Fruit fly (Drosophila melanogaster) whole organism, prepupa: ENCODE data around the gene bark.
A peak's percentile ranks its signal among the peaks of the same experiment; 100 is the strongest.

Experiments
- Blimp-1 ChIP-seq: fragments of 200-800 bp; sonication (Bioruptor generic); optimal IDR thresholded peaks from 3 replicates; lab custom pipeline; 2017; ENCODE audit warnings: missing biosample characterization, missing genetic modification characterization, mild to moderate bottlenecking, moderate library complexity, missing genetic modification reagents
- CG11762 ChIP-seq: fragments of 200-800 bp; sonication (Bioruptor generic); optimal IDR thresholded peaks from 3 replicates; lab custom pipeline; 2016; ENCODE audit warnings: missing biosample characterization, missing genetic modification characterization; ENCODE audit not compliant: insufficient read depth
- CG15336 ChIP-seq: fragments of 200-800 bp; sonication (Bioruptor generic); IDR thresholded peaks from 2 replicates; pipeline ENCODE4 v1.3.6; 2022; ENCODE audit warnings: missing biosample characterization, missing genetic modification characterization
- CG1621 ChIP-seq: fragments of 200-800 bp; sonication (Bioruptor generic); optimal IDR thresholded peaks from 3 replicates; lab custom pipeline; 2018; ENCODE audit warnings: missing biosample characterization, mild to moderate bottlenecking, missing genetic modification characterization
- CG16779 ChIP-seq: fragments of 200-800 bp; sonication (Bioruptor generic); optimal IDR thresholded peaks from 3 replicates; lab custom pipeline; 2017; ENCODE audit warnings: missing biosample characterization, mild to moderate bottlenecking, missing genetic modification characterization
- CG32006 ChIP-seq: fragments of 200-800 bp; sonication (Bioruptor generic); optimal IDR thresholded peaks from 3 replicates; lab custom pipeline; 2017; ENCODE audit warnings: missing biosample characterization, mild to moderate bottlenecking, missing genetic modification characterization
- CG34406 ChIP-seq: fragments of 200-800 bp; sonication (Bioruptor generic); optimal IDR thresholded peaks from 3 replicates; lab custom pipeline; 2016; ENCODE audit warnings: missing biosample characterization, missing genetic modification characterization
- CG4318 ChIP-seq: fragments of 200-800 bp; sonication (Bioruptor generic); optimal IDR thresholded peaks from 3 replicates; lab custom pipeline; 2017; ENCODE audit warnings: missing biosample characterization, mild to moderate bottlenecking, missing genetic modification characterization
- CG6163 ChIP-seq: fragments of 200-800 bp; sonication (Bioruptor generic); IDR thresholded peaks from 3 replicates; pipeline ENCODE4 v1.3.6; 2022; ENCODE audit warnings: missing biosample characterization, missing genetic modification characterization
- CG6276 ChIP-seq: fragments of 200-800 bp; sonication (Bioruptor generic); optimal IDR thresholded peaks from 2 replicates; lab custom pipeline; 2017; ENCODE audit warnings: missing biosample characterization, mild to moderate bottlenecking, missing genetic modification characterization
- CG6808 ChIP-seq: fragments of 200-800 bp; sonication (Bioruptor generic); optimal IDR thresholded peaks from 3 replicates; lab custom pipeline; 2017; ENCODE audit warnings: missing biosample characterization, missing genetic modification characterization, mild to moderate bottlenecking, moderate library complexity, missing genetic modification reagents
- CG8119 ChIP-seq: fragments of 200-800 bp; sonication (Bioruptor generic); IDR thresholded peaks from 3 replicates; pipeline ENCODE4 v1.3.6; 2022; ENCODE audit warnings: missing biosample characterization, missing genetic modification characterization
- CG9139 ChIP-seq: fragments of 200-800 bp; sonication (Bioruptor generic); optimal IDR thresholded peaks from 3 replicates; lab custom pipeline; 2017; ENCODE audit warnings: missing biosample characterization, mild to moderate bottlenecking, missing genetic modification characterization
- Eip75B ChIP-seq: fragments of 200-800 bp; sonication (Bioruptor generic); optimal IDR thresholded peaks from 3 replicates; lab custom pipeline; 2016; ENCODE audit warnings: missing biosample characterization, missing genetic modification characterization
- Eip78C ChIP-seq: fragments of 200-800 bp; sonication (Bioruptor generic); peaks from one replicate; lab custom pipeline; 2016; ENCODE audit warnings: missing biosample characterization, missing genetic modification characterization
- Eip93F ChIP-seq: fragments of 200-800 bp; sonication (Bioruptor generic); optimal IDR thresholded peaks from 2 replicates; lab custom pipeline; 2016; ENCODE audit warnings: missing biosample characterization, mild to moderate bottlenecking, missing genetic modification characterization
- Ets21C ChIP-seq: fragments of 200-800 bp; sonication (Bioruptor generic); optimal IDR thresholded peaks from 3 replicates; lab custom pipeline; 2016; ENCODE audit warnings: missing biosample characterization, missing genetic modification characterization
- Ets96B ChIP-seq: fragments of 200-800 bp; optimal IDR thresholded peaks from 2 replicates; lab custom pipeline; 2019; ENCODE audit warnings: missing biosample characterization, mild to moderate bottlenecking, missing genetic modification characterization, moderate library complexity
- Gug ChIP-seq: fragments of 200-800 bp; sonication (Bioruptor generic); IDR thresholded peaks from 2 replicates; pipeline ENCODE4 v1.3.6; 2022; ENCODE audit warnings: missing biosample characterization, missing genetic modification characterization
- Hr39 ChIP-seq: fragments of 200-800 bp; sonication (Bioruptor generic); optimal IDR thresholded peaks from 2 replicates; lab custom pipeline; 2016; ENCODE audit warnings: missing biosample characterization, missing genetic modification characterization
- Lpt ChIP-seq: fragments of 200-800 bp; sonication (Bioruptor generic); optimal IDR thresholded peaks from 3 replicates; lab custom pipeline; 2016; ENCODE audit warnings: missing biosample characterization, missing genetic modification characterization
- Met ChIP-seq: fragments of 200-800 bp; sonication (Bioruptor generic); optimal IDR thresholded peaks from 3 replicates; lab custom pipeline; 2016; ENCODE audit warnings: missing biosample characterization, missing genetic modification characterization
- Sox102F ChIP-seq: fragments of 200-800 bp; sonication (Bioruptor generic); optimal IDR thresholded peaks from 2 replicates; lab custom pipeline; 2016; ENCODE audit warnings: missing biosample characterization, mild to moderate bottlenecking, missing genetic modification characterization
- Sox14 ChIP-seq: fragments of 200-800 bp; sonication (Bioruptor generic); optimal IDR thresholded peaks from 3 replicates; lab custom pipeline; 2016; ENCODE audit warnings: missing biosample characterization, missing genetic modification characterization
- Sox15 ChIP-seq: fragments of 200-800 bp; sonication (Bioruptor generic); optimal IDR thresholded peaks from 3 replicates; lab custom pipeline; 2016; ENCODE audit warnings: missing biosample characterization, missing genetic modification characterization
- achi ChIP-seq: fragments of 200-800 bp; sonication (Bioruptor generic); optimal IDR thresholded peaks from 3 replicates; lab custom pipeline; 2016; ENCODE audit warnings: missing biosample characterization, missing genetic modification characterization
- acj6 ChIP-seq: fragments of 200-800 bp; sonication (Bioruptor generic); optimal IDR thresholded peaks from 3 replicates; lab custom pipeline; 2016; ENCODE audit warnings: missing biosample characterization, missing genetic modification characterization
- eg ChIP-seq: fragments of 200-800 bp; sonication (Bioruptor generic); IDR thresholded peaks from 3 replicates; pipeline ENCODE4 v1.3.6; 2022; ENCODE audit warnings: missing biosample characterization, missing genetic modification characterization
- fd59A ChIP-seq: fragments of 200-800 bp; sonication (Bioruptor generic); optimal IDR thresholded peaks from 2 replicates; lab custom pipeline; 2017; ENCODE audit warnings: missing biosample characterization, mild to moderate bottlenecking, missing genetic modification characterization, missing genetic modification reagents
- fd85E ChIP-seq: fragments of 200-800 bp; sonication (Bioruptor generic); optimal IDR thresholded peaks from 3 replicates; lab custom pipeline; 2016; ENCODE audit warnings: missing biosample characterization, missing genetic modification characterization
- fkh ChIP-seq: fragments of 200-800 bp; sonication (Bioruptor generic); optimal IDR thresholded peaks from 3 replicates; lab custom pipeline; 2017; ENCODE audit warnings: missing biosample characterization, mild to moderate bottlenecking, missing genetic modification characterization, moderate library complexity
- lz ChIP-seq: fragments of 200-800 bp; sonication (Bioruptor generic); optimal IDR thresholded peaks from 3 replicates; lab custom pipeline; 2016; ENCODE audit warnings: missing biosample characterization, missing genetic modification characterization
- net ChIP-seq: fragments of 200-800 bp; sonication (Bioruptor generic); optimal IDR thresholded peaks from 3 replicates; lab custom pipeline; 2016; ENCODE audit warnings: missing biosample characterization, missing genetic modification characterization
- salr ChIP-seq, 2 experiments: fragments of 200-800 bp; sonication (Bioruptor generic); optimal IDR thresholded peaks; 3 replicates each; lab custom pipeline; 2016 to 2018; ENCODE audit warnings: missing biosample characterization in 2 of 2, missing genetic modification characterization in 2 of 2, mild to moderate bottlenecking in 1 of 2
- spab ChIP-seq: fragments of 200-800 bp; sonication (Bioruptor generic); optimal IDR thresholded peaks from 2 replicates; lab custom pipeline; 2017; ENCODE audit warnings: missing biosample characterization, mild to moderate bottlenecking, missing genetic modification characterization, missing genetic modification reagents
- ss ChIP-seq, 2 experiments: fragments of 200-800 bp; sonication (Bioruptor generic); optimal IDR thresholded peaks; 2 replicates in 1 of 2; 3 replicates in 1 of 2; lab custom pipeline; 2017 to 2018; ENCODE audit warnings: mild to moderate bottlenecking in 2 of 2, missing biosample characterization in 2 of 2, missing genetic modification characterization in 2 of 2, moderate library complexity in 1 of 2
- svp ChIP-seq: fragments of 200-800 bp; sonication (Bioruptor generic); peaks from one replicate; lab custom pipeline; 2016; ENCODE audit warnings: missing biosample characterization, missing genetic modification characterization
- topi ChIP-seq: fragments of 200-800 bp; sonication (Bioruptor generic); optimal IDR thresholded peaks from 3 replicates; lab custom pipeline; 2016; ENCODE audit warnings: missing biosample characterization, missing genetic modification characterization

bark gene

dm6 chr2L:3771109-3772067 lies 15.6 kb upstream of the bark start, which contains the start of gene bowl (continued):
- TF ChIP-seq CG32006 (GFP tag; lab: Kevin White, UChicago) (peak; percentile 96), salr (GFP tag; optimal IDR thresholded peaks at IDR 0.05; lab: Kevin White, UChicago) (peak; percentile 81 to 98), Met (GFP tag; lab: Kevin White, UChicago) (peak; percentile 98), CG16779 (tag; lab: Kevin White, UChicago) (peak; percentile 94), achi (GFP tag; lab: Kevin White, UChicago) (peak; percentile 96), net (GFP tag; lab: Kevin White, UChicago) (peak; percentile 98), svp (GFP tag; lab: Kevin White, UChicago) (peak; percentile 99), Lpt (GFP tag; lab: Kevin White, UChicago) (peak; percentile 96), CG15336 (GFP tag; lab: Robert Waterston, UW) (peak; percentile 99), Sox15 (peak; percentile 95), ss (GFP tag; optimal IDR thresholded peaks at IDR 0.05; lab: Kevin White, UChicago) (peak; percentile 92 to 93), CG11762 (GFP tag; lab: Kevin White, UChicago) (peak; percentile 93), lz (GFP tag; lab: Kevin White, UChicago) (peak; percentile 99), Hr39 (peak; percentile 98), Ets21C (GFP tag; lab: Kevin White, UChicago) (peak; percentile 96), Eip93F (GFP tag; lab: Kevin White, UChicago) (peak; percentile 96), Blimp-1 (GFP tag; lab: Kevin White, UChicago) (peak; percentile 82), CG6163 (peak; percentile 99), Sox14 (GFP tag; lab: Kevin White, UChicago) (peak; percentile 98), fkh (GFP tag; lab: Kevin White, UChicago) (peak; percentile 68), Ets96B (tag; lab: Kevin White, UChicago) (peak; percentile 95), CG4318 (peak; percentile 89), topi (peak; percentile 97), Sox102F (peak; percentile 99), Gug (GFP tag; lab: Robert Waterston, UW) (peak; percentile 97), CG34406 (GFP tag; lab: Kevin White, UChicago) (peak; percentile 96), eg (GFP tag; lab: Robert Waterston, UW) (peak; percentile 99)

dm6 chr2L:3772068-3772428 lies 14.9 kb upstream of the bark start:
- TF ChIP-seq CG1621 (tag; lab: Kevin White, UChicago) (peak; percentile 50), CG6276 (no peak), fd59A (GFP tag; lab: Kevin White, UChicago) (no peak), CG6163 (peak; percentile 8; the same call in 2 of the 3 replicates), Eip75B (GFP tag; lab: Kevin White, UChicago) (no peak), spab (GFP tag; lab: Kevin White, UChicago) (no peak), Sox102F (no peak), eg (GFP tag; lab: Robert Waterston, UW) (0 out of 3 replicates have a peak, but pooled peaks have one; percentile 38), acj6 (GFP tag; lab: Kevin White, UChicago) (no peak), CG15336 (GFP tag; lab: Robert Waterston, UW) (0 out of 2 replicates have a peak, but pooled peaks have one; percentile 9), CG6808 (GFP tag; lab: Kevin White, UChicago) (no peak), CG34406 (GFP tag; lab: Kevin White, UChicago) (no peak)

- TF ChIP-seq Eip78C (GFP tag; lab: Kevin White, UChicago) (peak; percentile 67), CG9139 (peak; percentile 24), net (GFP tag; lab: Kevin White, UChicago) (no peak), fd85E (GFP tag; lab: Kevin White, UChicago) (no peak), CG6808 (GFP tag; lab: Kevin White, UChicago) (no peak), eg (GFP tag; lab: Robert Waterston, UW) (peak; percentile 25; the same call in 1 of the 3 replicates), CG8119 (GFP tag; lab: Robert Waterston, UW) (peak; percentile 24; the same call in 1 of the 3 replicates), CG6276 (no peak), CG6163 (peak; percentile 54; the same call in 2 of the 3 replicates)
These were observed 14.4 kb upstream of the bark start for dm6 chr2L:3772599-3772936.
